Worm (Caenorhabditis elegans): Measurements from ENCODE around the gene glo-4.

DNA sequence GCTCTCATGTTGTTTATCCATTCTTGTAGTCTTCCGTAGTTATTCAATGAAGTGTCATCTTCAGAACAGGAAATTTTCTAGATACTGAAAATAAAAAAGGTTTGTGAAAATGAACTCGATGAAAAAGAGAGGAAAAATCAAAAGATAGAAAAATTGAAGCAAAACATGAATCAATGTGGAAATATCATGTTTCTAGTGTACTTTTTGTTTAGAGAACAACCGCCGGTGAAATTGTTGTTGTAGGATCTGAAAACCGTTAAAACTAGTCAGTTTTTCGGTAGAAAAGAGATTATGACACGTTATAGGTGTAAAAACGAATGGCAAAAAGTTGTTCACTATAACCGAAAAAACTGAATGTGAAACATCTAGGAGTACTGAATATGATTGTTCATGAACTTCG is 25.9 kb downstream of the glo-4 start, which contains the start of gene pacs-1:
- no peak for TF ChIP-seq flt-1 (GFP tag; IDR thresholded peaks at IDR 0.05)
- TF ChIP-seq cog-1 (tag; optimal IDR thresholded peaks at IDR 0.05), result no peak
- TF ChIP-seq ztf-29 (GFP tag; IDR thresholded peaks at IDR 0.05), result no peak
- TF ChIP-seq med-1 (GFP tag; optimal IDR thresholded peaks at IDR 0.05; ENCODE audit: insufficient read depth), result no peak
